Worm (Caenorhabditis elegans) whole organism, early embryonic: Measurements from ENCODE around the gene R52.5.

Experiments
- B0310.2 ChIP-seq: sonication (generic microtip); optimal IDR thresholded peaks from 2 replicates; lab custom pipeline; 2016; ENCODE audit warnings: mild to moderate bottlenecking, missing genetic modification characterization, missing compliant biosample characterization
- F13C5.2 ChIP-seq: sonication (generic microtip); optimal IDR thresholded peaks from 2 replicates; lab custom pipeline; 2017; ENCODE audit warnings: mild to moderate bottlenecking, missing genetic modification characterization, inconsistent platforms, missing compliant biosample characterization
- ets-7 ChIP-seq: sonication (generic microtip); optimal IDR thresholded peaks from 2 replicates; lab custom pipeline; 2016; ENCODE audit warnings: missing genotype, missing genetic modification characterization, missing compliant biosample characterization
- hmbx-1 ChIP-seq: sonication (generic microtip); optimal IDR thresholded peaks from 2 replicates; lab custom pipeline; 2016; ENCODE audit warnings: mild to moderate bottlenecking, missing genetic modification characterization, missing compliant biosample characterization
- scrt-1 ChIP-seq: fragments of 200-800 bp; sonication (Bioruptor generic); IDR thresholded peaks from 2 replicates; pipeline ENCODE4 v1.3.6; 2022; ENCODE audit warnings: missing genetic modification characterization, missing compliant biosample characterization

- TF ChIP-seq ets-7 (tag; lab: Kevin White, UChicago), result no peak
- no peak for TF ChIP-seq hmbx-1
- no peak for TF ChIP-seq B0310.2 (tag; lab: Kevin White, UChicago)
- no peak for TF ChIP-seq scrt-1 (GFP tag; lab: Robert Waterston, UW)
- no peak for TF ChIP-seq F13C5.2 (tag; lab: Kevin White, UChicago)
Measured at ce11 chrII:2108295-2108694, 1.5 kb downstream of the R52.5 start, which contains the start of gene R52.4.
